Fruit fly (Drosophila melanogaster) S2 (cell line): ENCODE data around the gene CG17734.

ENCODE experiments used
- CG8478 ChIP-seq: fragments of >200 bp; optimal IDR thresholded peaks from 2 replicates; lab custom pipeline; 2018
- CTCF ChIP-seq, 2 experiments: fragments of >200 bp; optimal IDR thresholded peaks; 2 replicates each; lab custom pipeline; 2018

DNA sequence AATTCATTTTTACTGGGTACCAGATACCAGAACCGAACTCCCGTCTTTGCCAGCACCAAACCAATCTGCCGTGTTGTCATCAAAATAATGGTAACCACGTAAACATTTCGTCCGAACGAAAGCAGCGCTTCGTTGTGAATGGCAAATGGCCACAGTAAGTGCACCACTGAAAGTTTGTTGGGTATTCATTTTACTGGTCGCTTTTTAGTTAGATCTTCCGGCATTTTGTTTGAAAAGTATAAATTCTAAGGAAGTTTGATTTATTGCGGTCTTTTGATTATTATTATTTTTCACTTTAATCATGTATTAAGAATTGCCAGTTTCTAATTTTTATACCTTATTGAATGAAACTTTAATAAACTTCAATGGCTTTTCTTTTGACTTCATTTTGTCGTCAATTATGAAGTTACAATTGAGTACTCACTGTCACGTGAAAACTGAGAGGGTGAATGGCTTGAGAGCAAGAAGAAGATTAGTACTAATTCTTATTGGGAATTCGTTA lies 29.3 kb downstream of the CG17734 start, which contains the start of gene ZnT86D:
- no peak for TF ChIP-seq CG8478 (lab: Kevin White, UChicago)
- no peak for TF ChIP-seq CTCF (optimal IDR thresholded peaks at IDR 0.05; lab: Kevin White, UChicago)
